Worm (Caenorhabditis elegans) whole organism, early embryonic: ENCODE results near the gene Y57A10A.14.

ENCODE experiments used
- B0310.2 ChIP-seq: sonication (generic microtip); optimal IDR thresholded peaks from 2 replicates; lab custom pipeline; 2016; ENCODE audit warnings: mild to moderate bottlenecking, missing genetic modification characterization, missing compliant biosample characterization
- F13C5.2 ChIP-seq: sonication (generic microtip); optimal IDR thresholded peaks from 2 replicates; lab custom pipeline; 2017; ENCODE audit warnings: mild to moderate bottlenecking, missing genetic modification characterization, inconsistent platforms, missing compliant biosample characterization
- aly-1 ChIP-seq: sonication (generic microtip); optimal IDR thresholded peaks from 2 replicates; lab custom pipeline; 2016; ENCODE audit warnings: missing genetic modification characterization, missing compliant biosample characterization
- ama-1 ChIP-seq: fragments of 150-350 bp; optimal IDR thresholded peaks from 2 replicates; lab custom pipeline; 2014
- ceh-36 ChIP-seq: sonication (generic microtip); optimal IDR thresholded peaks from 2 replicates; lab custom pipeline; 2016; ENCODE audit warnings: missing genetic modification characterization, inconsistent platforms, missing compliant biosample characterization
- flt-1 ChIP-seq: fragments of 200-800 bp; sonication (Bioruptor generic); IDR thresholded peaks from 2 replicates; pipeline ENCODE4 v1.3.6; 2022; ENCODE audit warnings: missing genetic modification characterization, missing compliant biosample characterization
- hmbx-1 ChIP-seq: sonication (generic microtip); optimal IDR thresholded peaks from 2 replicates; lab custom pipeline; 2016; ENCODE audit warnings: mild to moderate bottlenecking, missing genetic modification characterization, missing compliant biosample characterization
- hmg-4 ChIP-seq: fragments of 200-800 bp; sonication (Bioruptor generic); optimal IDR thresholded peaks from 2 replicates; lab custom pipeline; 2018; ENCODE audit warnings: mild to moderate bottlenecking, missing genetic modification characterization, missing compliant biosample characterization
- hnd-1 ChIP-seq: sonication (generic microtip); optimal IDR thresholded peaks from 2 replicates; lab custom pipeline; 2016; ENCODE audit warnings: missing genetic modification characterization, missing compliant biosample characterization
- pes-1 ChIP-seq: fragments of 200-800 bp; sonication (Bioruptor generic); IDR thresholded peaks from 2 replicates; pipeline ENCODE4 v1.3.6; 2022; ENCODE audit warnings: missing genetic modification reagents, missing genetic modification characterization, missing compliant biosample characterization
- scrt-1 ChIP-seq: fragments of 200-800 bp; sonication (Bioruptor generic); IDR thresholded peaks from 2 replicates; pipeline ENCODE4 v1.3.6; 2022; ENCODE audit warnings: missing genetic modification characterization, missing compliant biosample characterization
- sea-1 ChIP-seq: fragments of 200-800 bp; sonication (Bioruptor generic); conservative IDR thresholded peaks from 2 replicates; pipeline ENCODE4 v1.3.6; 2022; ENCODE audit warnings: missing genetic modification characterization, missing compliant biosample characterization
- tbx-11 ChIP-seq: fragments of 200-800 bp; sonication (Bioruptor generic); IDR thresholded peaks from 2 replicates; pipeline ENCODE4 v1.3.6; 2022; ENCODE audit warnings: missing genetic modification characterization, missing compliant biosample characterization

DNA sequence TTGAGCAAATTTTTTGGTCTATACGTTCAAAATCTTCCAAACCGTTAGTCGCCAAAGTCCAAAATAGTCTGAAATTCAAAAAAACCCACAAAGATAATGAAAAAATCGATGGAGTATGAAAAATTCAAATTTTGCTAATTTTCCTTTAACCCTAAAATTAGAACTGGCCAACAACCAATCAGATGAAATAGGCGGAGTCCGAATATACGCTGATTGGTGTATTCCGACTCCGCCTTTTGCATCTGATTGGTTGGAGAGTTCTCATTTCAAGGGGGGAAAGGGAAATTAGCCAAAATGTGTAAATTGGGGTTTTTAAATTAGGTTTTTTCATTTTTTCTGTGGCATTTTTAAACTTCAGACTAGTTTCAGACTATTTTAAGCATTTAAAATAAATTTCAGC, 18.9 kb downstream of the Y57A10A.14 start:
- TF ChIP-seq pes-1 (GFP tag; lab: Robert Waterston, UW) = no peak
- TF ChIP-seq ama-1 (lab: Kevin White, UChicago) = no peak
- no peak for TF ChIP-seq scrt-1
- TF ChIP-seq sea-1 (GFP tag; lab: Robert Waterston, UW) = no peak
- TF ChIP-seq F13C5.2 (tag; lab: Kevin White, UChicago) = no peak
- TF ChIP-seq aly-1 = no peak
- no peak for TF ChIP-seq hmbx-1 (tag; lab: Kevin White, UChicago)
- no peak for TF ChIP-seq hnd-1 (tag; lab: Kevin White, UChicago)
- no peak for TF ChIP-seq tbx-11 (GFP tag; lab: Robert Waterston, UW)
- no peak for TF ChIP-seq flt-1 (GFP tag; lab: Robert Waterston, UW)
- TF ChIP-seq B0310.2 (tag; lab: Kevin White, UChicago) = no peak
- TF ChIP-seq ceh-36 = no peak
- TF ChIP-seq hmg-4 (GFP tag; lab: Kevin White, UChicago) = no peak
